Worm (Caenorhabditis elegans): ENCODE results near the gene srb-3.

The srb-3 gene

ce11 chrII:5205286-5205685, 38.6 kb upstream of the srb-3 start:
- TF ChIP-seq elt-2 (tag; optimal IDR thresholded peaks at IDR 0.05) = peak; percentile 6
- TF ChIP-seq tbx-2 (tag; optimal IDR thresholded peaks at IDR 0.05) = no peak
- TF ChIP-seq sdc-2 (tag; optimal IDR thresholded peaks at IDR 0.05) = no peak

- TF ChIP-seq npax-4 (tag; optimal IDR thresholded peaks at IDR 0.05) (no peak), C38D4.7 (GFP tag; optimal IDR thresholded peaks at IDR 0.05) (no peak), ceh-2 (tag; optimal IDR thresholded peaks at IDR 0.05) (no peak), elt-2 (tag; optimal IDR thresholded peaks at IDR 0.05) (peak; percentile 84)
Observed at ce11 chrII:5202930-5203329, 36.3 kb upstream of the srb-3 start, which contains the start of gene ampd-1. TSS of gene ampd-1 (plus strand) at chrII:5203322.

- TF ChIP-seq pqm-1 (tag; optimal IDR thresholded peaks at IDR 0.05) (peak; percentile 66), lim-6 (tag; optimal IDR thresholded peaks at IDR 0.05) (no peak), ceh-48 (tag; optimal IDR thresholded peaks at IDR 0.05) (no peak), C38D4.7 (GFP tag; optimal IDR thresholded peaks at IDR 0.05) (no peak), C08G9.2 (tag; optimal IDR thresholded peaks at IDR 0.05) (no peak), dve-1 (tag; optimal IDR thresholded peaks at IDR 0.05) (peak; percentile 40), elt-2 (tag; optimal IDR thresholded peaks at IDR 0.05) (peak; percentile 96), pag-3 (tag; optimal IDR thresholded peaks at IDR 0.05; ENCODE audit: borderline replicate concordance) (no peak), nhr-11 (tag; optimal IDR thresholded peaks at IDR 0.05) (no peak), ets-4 (tag; optimal IDR thresholded peaks at IDR 0.05) (no peak), ceh-18 (tag; optimal IDR thresholded peaks at IDR 0.05) (no peak)
Observed at ce11 chrII:5201922-5202562, 35.4 kb upstream of the srb-3 start.

ce11 chrII:5200987-5201582, 34.4 kb upstream of the srb-3 start:
- TF ChIP-seq elt-2 (tag; optimal IDR thresholded peaks at IDR 0.05) (no peak), lim-6 (tag; optimal IDR thresholded peaks at IDR 0.05) (no peak), ceh-2 (tag; optimal IDR thresholded peaks at IDR 0.05) (no peak), tbx-2 (tag; optimal IDR thresholded peaks at IDR 0.05) (no peak), sox-2 (GFP tag; IDR thresholded peaks at IDR 0.05) (no peak), pha-4 (tag; optimal IDR thresholded peaks at IDR 0.05) (no peak), nfya-1 (tag; optimal IDR thresholded peaks at IDR 0.05) (peak; percentile 7), ceh-34 (tag; optimal IDR thresholded peaks at IDR 0.05) (no peak), sdc-2 (tag; optimal IDR thresholded peaks at IDR 0.05) (no peak), eyg-1 (tag; optimal IDR thresholded peaks at IDR 0.05) (no peak), ceh-45 (GFP tag; IDR thresholded peaks at IDR 0.05) (no peak), hlh-30 (tag; optimal IDR thresholded peaks at IDR 0.05; ENCODE audit: insufficient read depth) (peak; percentile 61), C38D4.7 (GFP tag; optimal IDR thresholded peaks at IDR 0.05) (no peak), unc-42 (tag; optimal IDR thresholded peaks at IDR 0.05) (peak; percentile 10), ama-1 (optimal IDR thresholded peaks at IDR 0.05) (no peak), pag-3 (tag; optimal IDR thresholded peaks at IDR 0.05; ENCODE audit: borderline replicate concordance) (no peak), unc-55 (GFP tag; optimal IDR thresholded peaks at IDR 0.05) (peak; percentile 59), ets-4 (tag; optimal IDR thresholded peaks at IDR 0.05) (no peak), pros-1 (tag; optimal IDR thresholded peaks at IDR 0.05) (no peak), zip-5 (tag; optimal IDR thresholded peaks at IDR 0.05) (no peak), fkh-6 (tag; optimal IDR thresholded peaks at IDR 0.05) (no peak), mec-3 (tag; optimal IDR thresholded peaks at IDR 0.05; ENCODE audit: borderline replicate concordance) (no peak), ceh-22 (tag; optimal IDR thresholded peaks at IDR 0.05) (no peak), dmd-4 (tag; optimal IDR thresholded peaks at IDR 0.05; ENCODE audit: borderline replicate concordance) (no peak), ceh-18 (tag; optimal IDR thresholded peaks at IDR 0.05) (peak; percentile 31), unc-3 (GFP tag; conservative IDR thresholded peaks at IDR 0.05) (no peak), unc-3 (tag; optimal IDR thresholded peaks at IDR 0.05) (no peak)

ce11 chrII:5199497-5199896, 32.9 kb upstream of the srb-3 start, which contains the start of gene msp-50:
TSS of gene msp-50 (plus strand) at chrII:5199797.
- no peak for TF ChIP-seq mec-3 (tag; optimal IDR thresholded peaks at IDR 0.05; ENCODE audit: borderline replicate concordance)
- no peak for TF ChIP-seq ceh-30 (tag; optimal IDR thresholded peaks at IDR 0.05)
- TF ChIP-seq hlh-15 (tag; optimal IDR thresholded peaks at IDR 0.05) = no peak
- TF ChIP-seq pag-3 (tag; optimal IDR thresholded peaks at IDR 0.05; ENCODE audit: borderline replicate concordance) = no peak
- TF ChIP-seq dve-1 (tag; optimal IDR thresholded peaks at IDR 0.05) = no peak
- TF ChIP-seq C38D4.7 (GFP tag; optimal IDR thresholded peaks at IDR 0.05) = no peak
- no peak for TF ChIP-seq F13H6.1 (tag; optimal IDR thresholded peaks at IDR 0.05)
- TF ChIP-seq ref-2 (tag; optimal IDR thresholded peaks at IDR 0.05) = no peak
- no peak for TF ChIP-seq che-1 (tag; optimal IDR thresholded peaks at IDR 0.05)
- no peak for TF ChIP-seq odd-2 (tag; optimal IDR thresholded peaks at IDR 0.05)
- TF ChIP-seq rnt-1 (tag; optimal IDR thresholded peaks at IDR 0.05) = no peak
- TF ChIP-seq lim-6 (tag; optimal IDR thresholded peaks at IDR 0.05) = no peak
- TF ChIP-seq tbx-2 (tag; optimal IDR thresholded peaks at IDR 0.05) = no peak
- TF ChIP-seq ceh-34 (tag; optimal IDR thresholded peaks at IDR 0.05) = no peak
- no peak for TF ChIP-seq ztf-16 (tag; optimal IDR thresholded peaks at IDR 0.05)
- no peak for TF ChIP-seq ceh-14 (tag; optimal IDR thresholded peaks at IDR 0.05)
- no peak for TF ChIP-seq zip-5 (tag; optimal IDR thresholded peaks at IDR 0.05)
- TF ChIP-seq ceh-31 (tag; optimal IDR thresholded peaks at IDR 0.05) = no peak

Data from whole organism, late embryonic.